Worm (Caenorhabditis elegans) whole organism, midembryonic: ENCODE data around the gene ZK1098.2.

ENCODE experiments used
- flt-1 ChIP-seq: fragments of 200-800 bp; sonication (Bioruptor generic); IDR thresholded peaks from 2 replicates; pipeline ENCODE4 v1.3.6; 2022; ENCODE audit warnings: missing genetic modification characterization, missing compliant biosample characterization
- ztf-23 ChIP-seq: fragments of 200-800 bp; sonication (Bioruptor generic); IDR thresholded peaks from 2 replicates; pipeline ENCODE4 v1.3.6; 2022; ENCODE audit warnings: missing genetic modification reagents, missing genetic modification characterization, missing compliant biosample characterization

DNA sequence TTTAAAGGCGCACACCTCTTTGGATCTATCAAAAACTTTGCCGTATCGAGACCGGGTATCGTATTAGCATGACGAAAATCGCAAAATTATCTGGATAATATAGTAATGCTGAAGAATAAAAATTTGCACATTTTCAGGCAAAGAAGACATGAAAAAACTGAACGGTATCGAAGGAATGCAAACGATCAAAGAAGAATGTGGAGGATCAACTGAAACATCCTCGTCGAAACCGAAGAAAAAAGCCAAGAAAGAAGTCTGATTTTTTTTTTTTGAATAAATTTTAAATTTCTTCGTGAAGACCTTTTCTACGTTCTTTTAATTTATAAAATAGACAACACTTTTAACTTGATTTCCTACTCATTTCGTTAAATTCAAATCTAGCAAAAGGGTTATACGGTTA lies 15.9 kb downstream of the ZK1098.2 start, which contains the start of gene ZK1098.12:
- TF ChIP-seq ztf-23 (GFP tag; lab: Robert Waterston, UW) (no peak), flt-1 (no peak)
